Worm (Caenorhabditis elegans) whole organism, young adult: ENCODE data around the gene T05H10.8.

Experiments used
- C06A6.2 ChIP-seq: fragments of 200-800 bp; sonication (Bioruptor generic); conservative IDR thresholded peaks from 2 replicates; pipeline ENCODE4 v1.3.6; 2022; ENCODE audit warnings: missing genetic modification characterization, missing compliant biosample characterization
- C17E4.6 ChIP-seq: fragments of 200-800 bp; sonication (Bioruptor generic); IDR thresholded peaks from 2 replicates; pipeline ENCODE4 v1.3.6; 2022; ENCODE audit warnings: missing genetic modification reagents, missing genetic modification characterization, missing compliant biosample characterization
- F10E7.11 ChIP-seq: sonication (generic microtip); optimal IDR thresholded peaks from 2 replicates; lab custom pipeline; 2017; ENCODE audit warnings: mild to moderate bottlenecking, missing genetic modification characterization, moderate library complexity, missing compliant biosample characterization
- F33H1.4 ChIP-seq: fragments of 200-800 bp; sonication (Bioruptor generic); IDR thresholded peaks from 2 replicates; pipeline ENCODE4 v1.3.6; 2022; ENCODE audit warnings: missing genetic modification reagents, missing genetic modification characterization, missing compliant biosample characterization
- F52B5.7 ChIP-seq: sonication (generic microtip); optimal IDR thresholded peaks from 2 replicates; lab custom pipeline; 2016; ENCODE audit warnings: mild to moderate bottlenecking, missing genetic modification characterization, missing compliant biosample characterization
- F55B11.4 ChIP-seq: sonication (generic microtip); optimal IDR thresholded peaks from 2 replicates; lab custom pipeline; 2016; ENCODE audit warnings: missing compliant biosample characterization, missing genetic modification characterization, borderline replicate concordance; ENCODE audit not compliant: insufficient read depth
- F57A8.1 ChIP-seq: fragments of 200-800 bp; sonication (Bioruptor generic); optimal IDR thresholded peaks from 2 replicates; lab custom pipeline; 2018; ENCODE audit warnings: mild to moderate bottlenecking, missing genetic modification characterization, moderate library complexity, missing compliant biosample characterization
- K11D2.4 ChIP-seq: fragments of 200-800 bp; sonication (Bioruptor generic); IDR thresholded peaks from 2 replicates; pipeline ENCODE4 v1.3.6; 2022; ENCODE audit warnings: missing genetic modification reagents, missing genetic modification characterization, missing compliant biosample characterization
- T07F8.4 ChIP-seq: sonication (generic microtip); optimal IDR thresholded peaks from 2 replicates; lab custom pipeline; 2016; ENCODE audit warnings: mild to moderate bottlenecking, missing genetic modification characterization, moderate library complexity, missing compliant biosample characterization
- Y53G8AR.9 ChIP-seq: fragments of 200-800 bp; sonication (Bioruptor generic); conservative IDR thresholded peaks from 2 replicates; pipeline ENCODE4 v1.3.6; 2022; ENCODE audit warnings: missing genetic modification reagents, missing genetic modification characterization, missing compliant biosample characterization
- Y79H2A.3 ChIP-seq: fragments of 200-800 bp; sonication (Bioruptor generic); conservative IDR thresholded peaks from 2 replicates; pipeline ENCODE4 v1.3.6; 2022; ENCODE audit warnings: missing genetic modification reagents, missing genetic modification characterization, missing compliant biosample characterization
- aptf-3 ChIP-seq: fragments of 200-800 bp; sonication (Bioruptor generic); IDR thresholded peaks from 2 replicates; pipeline ENCODE4 v1.3.6; 2022; ENCODE audit warnings: missing genetic modification characterization, missing compliant biosample characterization
- attf-3 ChIP-seq: fragments of 200-800 bp; sonication (Bioruptor generic); conservative IDR thresholded peaks from 2 replicates; pipeline ENCODE4 v1.3.6; 2022; ENCODE audit warnings: missing genetic modification reagents, missing genetic modification characterization, missing compliant biosample characterization
- bed-2 ChIP-seq: fragments of 200-800 bp; sonication (Bioruptor generic); IDR thresholded peaks from 2 replicates; pipeline ENCODE4 v1.3.6; 2022; ENCODE audit warnings: missing genetic modification reagents, missing genetic modification characterization, missing compliant biosample characterization
- cebp-1 ChIP-seq, 2 experiments: fragments of 200-800 bp in 1 of 2; sonication (Bioruptor generic) in 1 of 2; sonication (generic microtip) in 1 of 2; IDR thresholded peaks in 1 of 2; optimal IDR thresholded peaks in 1 of 2; 2 replicates each; pipeline versions ENCODE4 v1.3.6 to Lab custom; 2017 to 2022; ENCODE audit warnings: missing compliant biosample characterization in 2 of 2, missing genetic modification characterization in 2 of 2, mild to moderate bottlenecking in 1 of 2, missing genetic modification reagents in 1 of 2, moderate library complexity in 1 of 2
- chd-7 ChIP-seq: sonication (generic microtip); optimal IDR thresholded peaks from 2 replicates; lab custom pipeline; 2016; ENCODE audit warnings: mild to moderate bottlenecking, missing genetic modification characterization, moderate library complexity, missing compliant biosample characterization
- dox-1 ChIP-seq: fragments of 200-800 bp; sonication (Bioruptor generic); IDR thresholded peaks from 2 replicates; pipeline ENCODE4 v1.3.6; 2022; ENCODE audit warnings: missing genetic modification reagents, missing genetic modification characterization, missing compliant biosample characterization
- egl-44 ChIP-seq: fragments of 200-800 bp; sonication (Bioruptor generic); IDR thresholded peaks from 2 replicates; pipeline ENCODE4 v1.3.6; 2022; ENCODE audit warnings: missing genetic modification reagents, missing genetic modification characterization, missing compliant biosample characterization
- egrh-3 ChIP-seq: fragments of 200-800 bp; sonication (Bioruptor generic); IDR thresholded peaks from 2 replicates; pipeline ENCODE4 v1.3.6; 2022; ENCODE audit warnings: missing genetic modification reagents, missing genetic modification characterization, missing compliant biosample characterization
- hsf-1 ChIP-seq: fragments of 200-800 bp; sonication (Bioruptor generic); IDR thresholded peaks from 2 replicates; pipeline ENCODE4 v1.3.6; 2022; ENCODE audit warnings: missing genetic modification reagents, missing genetic modification characterization, missing compliant biosample characterization
- let-607 ChIP-seq, 2 experiments: fragments of 200-800 bp in 1 of 2; sonication (Bioruptor generic) in 1 of 2; sonication (generic microtip) in 1 of 2; optimal IDR thresholded peaks; 2 replicates each; lab custom pipeline; 2016 to 2018; ENCODE audit warnings: mild to moderate bottlenecking in 2 of 2, missing compliant biosample characterization in 2 of 2, missing genetic modification characterization in 2 of 2, moderate library complexity in 2 of 2, missing genotype in 1 of 2
- lin-35 ChIP-seq, 3 experiments: fragments of 150-350 bp in 2 of 3; sonication (generic microtip) in 1 of 3; optimal IDR thresholded peaks; 2 replicates each; lab custom pipeline; 2014 to 2018; ENCODE audit warnings: missing biosample characterization in 3 of 3, missing genetic modification characterization in 3 of 3, missing genetic modification reagents in 3 of 3
- lin-40 ChIP-seq: sonication (generic microtip); optimal IDR thresholded peaks from 2 replicates; lab custom pipeline; 2016; ENCODE audit warnings: missing genetic modification characterization, mild to moderate bottlenecking, missing compliant biosample characterization, missing genotype, missing genetic modification reagents
- lsy-27 ChIP-seq: sonication (generic microtip); optimal IDR thresholded peaks from 2 replicates; lab custom pipeline; 2017; ENCODE audit warnings: missing genetic modification characterization, mild to moderate bottlenecking, missing compliant biosample characterization, antibody characterized with exemption, missing genotype, borderline replicate concordance; ENCODE audit not compliant: insufficient read depth
- madf-10 ChIP-seq: sonication (generic microtip); optimal IDR thresholded peaks from 2 replicates; lab custom pipeline; 2016; ENCODE audit warnings: mild to moderate bottlenecking, missing genetic modification characterization, missing compliant biosample characterization
- madf-3 ChIP-seq: fragments of 200-800 bp; sonication (Bioruptor generic); IDR thresholded peaks from 2 replicates; pipeline ENCODE4 v1.3.6; 2022; ENCODE audit warnings: missing genetic modification reagents, missing genetic modification characterization, missing compliant biosample characterization
- madf-6 ChIP-seq: fragments of 200-800 bp; sonication (Bioruptor generic); IDR thresholded peaks from 2 replicates; pipeline ENCODE4 v1.3.6; 2022; ENCODE audit warnings: missing genetic modification reagents, missing genetic modification characterization, missing compliant biosample characterization
- madf-8 ChIP-seq: fragments of 200-800 bp; sonication (Bioruptor generic); conservative IDR thresholded peaks from 2 replicates; pipeline ENCODE4 v1.3.6; 2022; ENCODE audit warnings: missing genetic modification reagents, missing genetic modification characterization, missing compliant biosample characterization
- mcd-1 ChIP-seq: fragments of 200-800 bp; sonication (Bioruptor generic); IDR thresholded peaks from 2 replicates; pipeline ENCODE4 v1.3.6; 2022; ENCODE audit warnings: missing genetic modification reagents, missing genetic modification characterization, missing compliant biosample characterization
- nfya-1 ChIP-seq: sonication (generic microtip); optimal IDR thresholded peaks from 2 replicates; lab custom pipeline; 2017; ENCODE audit warnings: antibody characterized with exemption, missing compliant biosample characterization, missing genetic modification characterization, borderline replicate concordance; ENCODE audit not compliant: insufficient read depth
- nfyb-1 ChIP-seq: fragments of 200-800 bp; sonication (Bioruptor generic); IDR thresholded peaks from 2 replicates; pipeline ENCODE4 v1.3.6; 2022; ENCODE audit warnings: missing genetic modification reagents, missing genetic modification characterization, missing compliant biosample characterization
- nhr-80 ChIP-seq: sonication (generic microtip); optimal IDR thresholded peaks from 2 replicates; lab custom pipeline; 2016; ENCODE audit warnings: missing genetic modification characterization, missing compliant biosample characterization
- nhr-90 ChIP-seq: sonication (generic microtip); optimal IDR thresholded peaks from 2 replicates; lab custom pipeline; 2016; ENCODE audit warnings: missing genotype, mild to moderate bottlenecking, missing genetic modification characterization, missing compliant biosample characterization
- pbrm-1 ChIP-seq: fragments of 200-800 bp; sonication (Bioruptor generic); IDR thresholded peaks from 2 replicates; pipeline ENCODE4 v1.3.6; 2022; ENCODE audit warnings: missing genetic modification reagents, missing genetic modification characterization, missing compliant biosample characterization
- rcor-1 ChIP-seq: fragments of 200-800 bp; sonication (Bioruptor generic); IDR thresholded peaks from 2 replicates; pipeline ENCODE4 v1.3.6; 2022; ENCODE audit warnings: missing genetic modification reagents, missing genetic modification characterization, missing compliant biosample characterization
- repo-1 ChIP-seq: sonication (generic microtip); optimal IDR thresholded peaks from 2 replicates; lab custom pipeline; 2017; ENCODE audit warnings: mild to moderate bottlenecking, missing genetic modification characterization, missing compliant biosample characterization
- snpc-1.1 ChIP-seq: sonication (generic microtip); optimal IDR thresholded peaks from 2 replicates; lab custom pipeline; 2017; ENCODE audit warnings: missing genetic modification characterization, mild to moderate bottlenecking, missing compliant biosample characterization, antibody characterized with exemption, moderate library complexity, missing genotype, missing genetic modification reagents; ENCODE audit not compliant: insufficient read depth
- unc-62 ChIP-seq: fragments of 150-350 bp; optimal IDR thresholded peaks from 2 replicates; lab custom pipeline; 2014; ENCODE audit warnings: missing biosample characterization, missing genetic modification reagents, missing genetic modification characterization
- xnd-1 ChIP-seq: sonication (generic microtip); optimal IDR thresholded peaks from 2 replicates; lab custom pipeline; 2016; ENCODE audit warnings: missing genotype, missing genetic modification reagents, missing genetic modification characterization, missing compliant biosample characterization
- ztf-18 ChIP-seq: sonication (generic microtip); optimal IDR thresholded peaks from 2 replicates; lab custom pipeline; 2016; ENCODE audit warnings: missing genotype, mild to moderate bottlenecking, missing genetic modification characterization, missing compliant biosample characterization
- ztf-22 ChIP-seq: fragments of 200-800 bp; sonication (Bioruptor generic); optimal IDR thresholded peaks from 2 replicates; lab custom pipeline; 2018; ENCODE audit warnings: mild to moderate bottlenecking, missing genetic modification characterization, moderate library complexity, missing compliant biosample characterization
- ztf-3 ChIP-seq: fragments of 200-800 bp; sonication (Bioruptor generic); optimal IDR thresholded peaks from 2 replicates; lab custom pipeline; 2018; ENCODE audit warnings: mild to moderate bottlenecking, missing genetic modification characterization, missing compliant biosample characterization

T05H10.8 gene

DNA sequence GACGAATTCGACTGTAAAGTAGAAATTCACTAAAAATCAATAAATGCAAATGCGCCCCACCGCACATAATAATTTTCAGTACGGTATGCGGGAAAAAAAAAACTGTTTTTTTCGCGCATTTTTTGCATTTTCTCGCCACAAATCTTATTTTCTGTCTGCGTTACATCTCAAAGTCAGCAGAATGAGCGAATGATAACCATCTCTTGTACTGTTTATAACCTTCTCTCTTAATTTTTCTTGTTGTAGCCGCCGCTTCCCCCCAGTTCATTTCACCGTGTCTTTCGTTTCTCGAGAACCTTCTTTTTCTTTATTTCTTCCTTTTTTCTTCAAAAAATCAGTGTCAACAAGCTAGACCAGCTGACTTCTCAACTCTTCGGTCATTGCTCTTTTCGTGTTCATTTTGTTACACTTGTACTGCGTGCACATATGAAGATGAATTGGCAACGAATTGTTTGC lies 43.4 kb upstream of the T05H10.8 start (continued):
- TF ChIP-seq F57A8.1 (GFP tag; lab: Kevin White, UChicago), result no peak
- no peak for TF ChIP-seq ztf-22 (GFP tag; lab: Kevin White, UChicago)
- peak; percentile 97 for TF ChIP-seq madf-6 (GFP tag; lab: Robert Waterston, UW)
- TF ChIP-seq Y79H2A.3, result no peak
- peak; percentile 77 for TF ChIP-seq hsf-1 (GFP tag; lab: Robert Waterston, UW)
- no peak for TF ChIP-seq bed-2 (GFP tag; lab: Robert Waterston, UW)

DNA sequence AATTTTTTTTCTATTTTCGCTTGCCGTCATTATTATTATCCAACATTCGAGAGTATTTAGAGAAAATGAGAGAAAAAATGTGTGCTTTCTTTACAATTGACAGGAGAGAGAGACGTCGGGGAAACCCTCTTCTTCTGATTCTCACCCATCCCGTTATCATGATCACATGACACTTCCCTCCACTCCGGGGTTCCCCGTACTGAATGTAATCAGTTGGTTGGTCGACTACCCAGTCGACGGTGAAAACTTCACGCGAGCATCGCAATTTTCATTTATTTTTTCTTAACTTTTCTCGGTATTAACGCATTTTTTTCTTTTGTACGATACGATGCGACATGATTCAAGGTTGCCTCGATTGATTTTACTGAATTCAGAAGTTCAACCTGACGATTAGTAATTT lies 42.7 kb upstream of the T05H10.8 start:
- TF ChIP-seq ztf-22 (GFP tag; lab: Kevin White, UChicago) (peak; percentile 78), dox-1 (GFP tag; lab: Robert Waterston, UW) (peak; percentile 37; the same call in 1 of the 2 replicates), mcd-1 (GFP tag; lab: Robert Waterston, UW) (peak; percentile 49), egrh-3 (GFP tag; lab: Robert Waterston, UW) (peak; percentile 9; the same call in 1 of the 2 replicates), madf-3 (GFP tag; lab: Robert Waterston, UW) (0 out of 2 replicates have a peak, but pooled peaks have one; percentile 60), Y53G8AR.9 (GFP tag; lab: Robert Waterston, UW) (peak; percentile 43; the same call in 1 of the 2 replicates), ztf-18 (tag; lab: Kevin White, UChicago) (no peak), cebp-1 (GFP tag; IDR thresholded peaks at IDR 0.05; lab: Robert Waterston, UW) (no peak), cebp-1 (tag; optimal IDR thresholded peaks at IDR 0.05; lab: Kevin White, UChicago) (peak; percentile 53), T07F8.4 (tag; lab: Kevin White, UChicago) (no peak), C06A6.2 (GFP tag; lab: Robert Waterston, UW) (0 out of 2 replicates have a peak, but pooled peaks have one; percentile 23), unc-62 (GFP tag; lab: Kevin White, UChicago) (peak; percentile 60), lin-40 (tag; lab: Kevin White, UChicago) (no peak), F33H1.4 (GFP tag; lab: Robert Waterston, UW) (peak; percentile 11; the same call in 1 of the 2 replicates), madf-8 (GFP tag; lab: Robert Waterston, UW) (no peak), nhr-90 (tag; lab: Kevin White, UChicago) (no peak), pbrm-1 (peak; percentile 46; the same call in 1 of the 2 replicates), K11D2.4 (GFP tag; lab: Robert Waterston, UW) (0 out of 2 replicates have a peak, but pooled peaks have one; percentile 36), madf-10 (tag; lab: Kevin White, UChicago) (no peak), ztf-3 (GFP tag; lab: Kevin White, UChicago) (no peak), aptf-3 (GFP tag; lab: Robert Waterston, UW) (no peak), nfyb-1 (GFP tag; lab: Robert Waterston, UW) (peak; percentile 28; the same call in 1 of the 2 replicates), F52B5.7 (tag; lab: Kevin White, UChicago) (no peak), attf-3 (GFP tag; lab: Robert Waterston, UW) (no peak), egl-44 (GFP tag; lab: Robert Waterston, UW) (peak; percentile 32; the same call in 1 of the 2 replicates), chd-7 (tag; lab: Kevin White, UChicago) (peak; percentile 51), xnd-1 (tag; lab: Kevin White, UChicago) (no peak)
- TF ChIP-seq, all 124 proteins: peak for 15

DNA sequence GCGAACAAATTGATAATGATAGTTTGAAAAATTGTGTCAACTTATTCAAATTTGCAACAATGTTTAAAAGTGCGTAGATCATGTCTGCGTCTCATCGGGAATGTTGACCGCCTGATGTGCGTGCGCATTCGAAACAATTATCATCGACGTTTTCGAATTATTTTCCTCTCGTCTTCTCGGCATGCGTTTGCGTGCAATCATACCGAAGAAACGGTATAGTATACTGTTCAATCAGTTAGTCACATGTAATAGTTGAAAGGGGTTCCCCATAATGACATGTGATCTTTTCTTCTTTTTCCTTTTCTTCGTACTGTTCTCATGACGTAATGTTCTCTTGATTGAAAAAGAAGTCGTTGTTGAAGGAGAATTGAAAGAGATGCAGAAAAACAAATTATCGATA lies 42.1 kb upstream of the T05H10.8 start:
- no peak for TF ChIP-seq snpc-1.1 (tag; lab: Kevin White, UChicago)
- TF ChIP-seq K11D2.4 (GFP tag; lab: Robert Waterston, UW), result peak; percentile 57; the same call in 1 of the 2 replicates
- TF ChIP-seq F10E7.11 (tag; lab: Kevin White, UChicago), result no peak
- TF ChIP-seq nfya-1 (tag; lab: Kevin White, UChicago), result no peak
- TF ChIP-seq C06A6.2 (GFP tag; lab: Robert Waterston, UW), result peak; percentile 76
- no peak for TF ChIP-seq T07F8.4 (tag; lab: Kevin White, UChicago)
- peak; percentile 57 for TF ChIP-seq mcd-1 (GFP tag; lab: Robert Waterston, UW)
- no peak for TF ChIP-seq attf-3 (GFP tag; lab: Robert Waterston, UW)
- TF ChIP-seq lin-35 (GFP tag; optimal IDR thresholded peaks at IDR 0.05; lab: Kevin White, UChicago), result peak in 1 of 3 experiments; percentile 28
- TF ChIP-seq C17E4.6 (GFP tag; lab: Robert Waterston, UW), result no peak
- no peak for TF ChIP-seq F55B11.4 (tag; lab: Kevin White, UChicago)
- TF ChIP-seq let-607 (tag; optimal IDR thresholded peaks at IDR 0.05; lab: Kevin White, UChicago), result peak in 1 of 2 experiments; percentile 39
- peak; percentile 66 for TF ChIP-seq rcor-1
- peak; percentile 90 for TF ChIP-seq nhr-80 (tag; lab: Kevin White, UChicago)
- no peak for TF ChIP-seq repo-1 (tag; lab: Kevin White, UChicago)
- no peak for TF ChIP-seq lsy-27 (tag; lab: Kevin White, UChicago)
